Worm (Caenorhabditis elegans): ENCODE measurements around the gene sgk-1.

sgk-1 gene

ce11 chrX:16261993-16262392 lies at the start of gene sgk-1:
Gene sgk-1 (minus strand): TSS chrX:16262122.
- no peak for TF ChIP-seq unc-62 (GFP tag; optimal IDR thresholded peaks at IDR 0.05)

ce11 chrX:16309705-16310104 lies 47.8 kb upstream of the sgk-1 start:
- TF ChIP-seq unc-62 (GFP tag; optimal IDR thresholded peaks at IDR 0.05): no peak

ce11 chrX:16306164-16306563 lies 44.2 kb upstream of the sgk-1 start, which contains the start of gene twk-22:
Gene twk-22 (plus strand): TSS chrX:16306464.
- no peak for TF ChIP-seq unc-62 (GFP tag; optimal IDR thresholded peaks at IDR 0.05)

ce11 chrX:16300422-16300821 lies 38.5 kb upstream of the sgk-1 start:
- TF ChIP-seq unc-62 (GFP tag; optimal IDR thresholded peaks at IDR 0.05): no peak

ce11 chrX:16299859-16300258 lies 37.9 kb upstream of the sgk-1 start, which contains the start of gene twk-21:
Gene twk-21 (plus strand): TSS chrX:16299892.
- TF ChIP-seq unc-62 (GFP tag; optimal IDR thresholded peaks at IDR 0.05): no peak

ce11 chrX:16298173-16298572 lies 36.3 kb upstream of the sgk-1 start:
- no peak for TF ChIP-seq unc-62 (GFP tag; optimal IDR thresholded peaks at IDR 0.05)

ce11 chrX:16297123-16297522 lies 35.2 kb upstream of the sgk-1 start:
- no peak for TF ChIP-seq unc-62 (GFP tag; optimal IDR thresholded peaks at IDR 0.05)

- no peak for TF ChIP-seq unc-62 (GFP tag; optimal IDR thresholded peaks at IDR 0.05)
Measured at ce11 chrX:16292933-16293332, 31.0 kb upstream of the sgk-1 start, which contains the start of gene F52E10.4. Gene F52E10.4 (minus strand): TSS chrX:16293033.

- TF ChIP-seq unc-62 (GFP tag; optimal IDR thresholded peaks at IDR 0.05): no peak
Measured at ce11 chrX:16290536-16290935, 28.6 kb upstream of the sgk-1 start.

ce11 chrX:16289635-16290034 lies 27.7 kb upstream of the sgk-1 start:
- TF ChIP-seq unc-62 (GFP tag; optimal IDR thresholded peaks at IDR 0.05): no peak

ce11 chrX:16285151-16285550 lies 23.2 kb upstream of the sgk-1 start:
- TF ChIP-seq unc-62 (GFP tag; optimal IDR thresholded peaks at IDR 0.05): no peak

- no peak for TF ChIP-seq unc-62 (GFP tag; optimal IDR thresholded peaks at IDR 0.05)
Measured at ce11 chrX:16283103-16283502, 21.2 kb upstream of the sgk-1 start, which contains the start of gene F52E10.2. Gene F52E10.2 (minus strand): TSS chrX:16283203.

ce11 chrX:16275255-16275813 lies 13.4 kb upstream of the sgk-1 start, which contains the start of gene sdc-1:
Gene sdc-1 (plus strand): TSS chrX:16275763.
- TF ChIP-seq unc-62 (GFP tag; optimal IDR thresholded peaks at IDR 0.05): no peak

ce11 chrX:16271147-16271546 lies 9.2 kb upstream of the sgk-1 start:
- no peak for TF ChIP-seq unc-62 (GFP tag; optimal IDR thresholded peaks at IDR 0.05)

- TF ChIP-seq unc-62 (GFP tag; optimal IDR thresholded peaks at IDR 0.05): no peak
Measured at ce11 chrX:16269969-16270368, 8.0 kb upstream of the sgk-1 start, which contains the start of gene ifa-3. Gene ifa-3 (minus strand): TSS chrX:16270069.

ce11 chrX:16265636-16266384 lies 3.9 kb upstream of the sgk-1 start, which contains the start of gene mua-6:
Gene mua-6 (minus strand): TSS chrX:16265686.
- no peak for TF ChIP-seq unc-62 (GFP tag; optimal IDR thresholded peaks at IDR 0.05)

- no peak for TF ChIP-seq unc-62 (GFP tag; optimal IDR thresholded peaks at IDR 0.05)
Measured at ce11 chrX:16263287-16263686, 1.4 kb upstream of the sgk-1 start.

All from whole organism, dauer.